Fruit fly (Drosophila melanogaster): Measurements from ENCODE around the gene Ilp3.

Ilp3 gene

DNA sequence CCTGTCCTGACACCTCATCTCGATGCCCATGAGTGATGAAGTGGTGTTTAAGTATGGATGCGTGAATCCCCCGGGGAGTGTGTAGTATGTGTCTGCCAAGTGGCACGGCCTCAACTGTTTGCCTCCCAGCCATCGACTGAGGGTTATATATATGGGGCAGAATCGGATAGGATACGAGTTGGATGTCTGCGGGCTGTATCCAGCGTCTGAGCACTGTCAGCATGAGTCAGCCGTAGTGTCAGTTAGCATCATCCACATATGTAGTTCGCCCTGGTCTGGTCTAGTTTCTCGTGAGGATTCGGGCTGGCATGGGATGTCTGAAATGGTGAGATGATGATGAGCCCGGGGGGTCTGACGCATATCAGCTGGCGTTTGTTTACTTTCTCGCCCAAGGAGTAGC, at the start of gene Ilp3:
Ilp3 (minus strand) TSS at position 101 of the 400 bp plus-strand sequence.
- TF ChIP-seq tna (GFP tag; IDR thresholded peaks at IDR 0.05; ENCODE audit: partially characterized antibody), result no peak
- TF ChIP-seq Ets65A (GFP tag), result peak; percentile 52
- peak; percentile 51 for TF ChIP-seq CG8478 (optimal IDR thresholded peaks at IDR 0.05)
- TF ChIP-seq CG10462 (GFP tag; optimal IDR thresholded peaks at IDR 0.05), result no peak
- no peak for TF ChIP-seq CG12236 (GFP tag; optimal IDR thresholded peaks at IDR 0.05)

DNA sequence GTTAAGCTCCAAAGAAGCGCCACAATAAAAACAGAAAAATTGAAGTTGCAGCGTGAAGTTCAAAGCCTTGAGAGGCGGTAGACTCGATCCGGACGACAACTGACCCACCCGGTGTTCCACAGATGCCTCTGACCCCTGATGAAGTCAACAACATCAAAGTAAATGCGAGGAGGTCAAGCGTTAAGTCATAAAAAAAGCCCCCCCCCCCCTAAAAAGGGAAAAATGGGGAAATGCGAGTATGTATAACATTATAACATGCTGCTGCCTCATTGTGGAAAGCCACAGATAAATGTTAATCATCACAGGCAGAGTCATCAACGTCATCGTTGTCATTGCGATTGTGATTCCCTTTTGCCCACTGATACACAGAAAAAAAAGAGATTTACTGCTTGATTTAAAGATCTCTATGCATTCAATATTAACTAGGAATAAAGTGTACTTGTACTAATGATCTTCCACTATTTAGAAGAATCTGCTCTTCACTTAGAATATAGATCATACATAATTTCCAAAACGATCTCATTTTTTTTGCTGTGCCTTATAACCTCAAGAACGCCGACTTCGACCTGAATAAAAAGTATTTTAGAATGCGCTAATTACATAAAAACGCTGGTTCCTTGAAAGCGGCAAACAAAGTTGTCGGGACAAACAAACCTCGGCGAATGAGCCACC, 49.2 kb upstream of the Ilp3 start:
- TF ChIP-seq CG3281 (GFP tag; optimal IDR thresholded peaks at IDR 0.05) (no peak), ato (GFP tag; IDR thresholded peaks at IDR 0.05; ENCODE audit: partially characterized antibody) (no peak), Hey (tag; optimal IDR thresholded peaks at IDR 0.05) (no peak), CG10462 (GFP tag; optimal IDR thresholded peaks at IDR 0.05) (no peak), bsh (GFP tag; optimal IDR thresholded peaks at IDR 0.05) (peak in 1 of 2 experiments; percentile 12), CG9817 (tag; optimal IDR thresholded peaks at IDR 0.05) (no peak), phol (tag; optimal IDR thresholded peaks at IDR 0.05) (peak; percentile 7), Hr78 (GFP tag; optimal IDR thresholded peaks at IDR 0.05) (peak in 1 of 2 experiments; percentile 81), scrt (GFP tag; optimal IDR thresholded peaks at IDR 0.05) (no peak), az2 (GFP tag; optimal IDR thresholded peaks at IDR 0.05) (no peak), TFAM (GFP tag; optimal IDR thresholded peaks at IDR 0.05) (no peak), gem (tag; optimal IDR thresholded peaks at IDR 0.05) (peak; percentile 12), Sox102F (GFP tag; optimal IDR thresholded peaks at IDR 0.05) (peak; percentile 17), CG2199 (GFP tag; IDR thresholded peaks at IDR 0.05) (no peak), Bgb (GFP tag; IDR thresholded peaks at IDR 0.05; ENCODE audit: partially characterized antibody) (no peak), HLH3B (GFP tag; IDR thresholded peaks at IDR 0.05) (no peak), BtbVII (GFP tag; optimal IDR thresholded peaks at IDR 0.05) (no peak), aop (GFP tag; IDR thresholded peaks at IDR 0.05) (no peak), crol (GFP tag; IDR thresholded peaks at IDR 0.05) (peak; percentile 52; the same call in 1 of the 2 replicates), maf-S (GFP tag; optimal IDR thresholded peaks at IDR 0.05) (no peak), CG3838 (GFP tag; optimal IDR thresholded peaks at IDR 0.05) (no peak), grn (GFP tag; optimal IDR thresholded peaks at IDR 0.05) (no peak), grau (tag; optimal IDR thresholded peaks at IDR 0.05) (no peak), CG10267 (tag; optimal IDR thresholded peaks at IDR 0.05) (no peak), CG6765 (GFP tag; optimal IDR thresholded peaks at IDR 0.05) (no peak), nerfin-2 (GFP tag; IDR thresholded peaks at IDR 0.05; ENCODE audit: partially characterized antibody) (no peak), H2.0 (GFP tag; IDR thresholded peaks at IDR 0.05) (0 out of 2 replicates have a peak, but pooled peaks have one; percentile 6), pros (GFP tag; optimal IDR thresholded peaks at IDR 0.05) (peak; percentile 2), CG11504 (tag; optimal IDR thresholded peaks at IDR 0.05) (peak; percentile 9), chinmo (GFP tag; IDR thresholded peaks at IDR 0.05; ENCODE audit: partially characterized antibody) (0 out of 4 replicates have a peak, but pooled peaks have one; percentile 25), sens (GFP tag) (peak; percentile 80), CG16863 (GFP tag; optimal IDR thresholded peaks at IDR 0.05) (no peak), Dad (GFP tag; optimal IDR thresholded peaks at IDR 0.05) (no peak), Med (GFP tag) (peak; percentile 36), CG16815 (GFP tag; optimal IDR thresholded peaks at IDR 0.05) (no peak), hkb (optimal IDR thresholded peaks at IDR 0.05) (no peak), hkb (GFP tag; IDR thresholded peaks at IDR 0.05) (no peak)
